Worm (Caenorhabditis elegans) whole organism, L1 larva: ENCODE measurements around the gene srw-34.

ENCODE experiments used
- ceh-82 ChIP-seq, 3 experiments: fragments of 150-350 bp in 1 of 3; sonication (generic microtip) in 2 of 3; optimal IDR thresholded peaks; 2 replicates each; lab custom pipeline; 2014 to 2017; ENCODE audit warnings: missing biosample characterization in 3 of 3, missing genetic modification characterization in 3 of 3
- elt-3 ChIP-seq, 6 experiments: fragments of 150-350 bp in 1 of 6; sonication (generic microtip); optimal IDR thresholded peaks; 2 replicates each; lab custom pipeline; 2017 to 2018; ENCODE audit warnings: missing biosample characterization in 6 of 6, missing genetic modification characterization in 6 of 6, inconsistent platforms in 1 of 6

ce11 chrV:16535172-16535571 lies 13.0 kb upstream of the srw-34 start, which contains the start of gene Y32B12B.8:
- TF ChIP-seq ceh-82 (tag; optimal IDR thresholded peaks at IDR 0.05; lab: Kevin White, UChicago) (no peak), elt-3 (tag; optimal IDR thresholded peaks at IDR 0.05; lab: Kevin White, UChicago) (no peak)
